Worm (Caenorhabditis elegans) whole organism, L2 larva: ENCODE measurements around the gene F33A8.7.

Source experiments
- C34F6.9 ChIP-seq: fragments of 150-350 bp; optimal IDR thresholded peaks from 2 replicates; lab custom pipeline; 2014; ENCODE audit warnings: missing biosample characterization, missing genetic modification characterization
- F13H6.1 ChIP-seq: sonication (generic microtip); optimal IDR thresholded peaks from 2 replicates; lab custom pipeline; 2016; ENCODE audit warnings: missing genetic modification characterization, missing compliant biosample characterization
- R02D3.7 ChIP-seq: fragments of 150-350 bp; optimal IDR thresholded peaks from 2 replicates; lab custom pipeline; 2014; ENCODE audit warnings: missing biosample characterization, missing genetic modification characterization
- Y55F3AM.14 ChIP-seq: fragments of 200-800 bp; sonication (Bioruptor generic); optimal IDR thresholded peaks from 2 replicates; lab custom pipeline; 2018; ENCODE audit warnings: mild to moderate bottlenecking, missing genetic modification characterization, missing compliant biosample characterization
- ama-1 ChIP-seq: fragments of 150-350 bp; optimal IDR thresholded peaks from 2 replicates; lab custom pipeline; 2018; ENCODE audit warnings: inconsistent platforms
- ceh-16 ChIP-seq: fragments of 150-350 bp; optimal IDR thresholded peaks from 2 replicates; lab custom pipeline; 2014; ENCODE audit warnings: missing biosample characterization, missing genetic modification characterization
- ceh-82 ChIP-seq: fragments of 150-350 bp; optimal IDR thresholded peaks from 2 replicates; lab custom pipeline; 2014; ENCODE audit warnings: missing biosample characterization, missing genetic modification characterization
- crh-2 ChIP-seq: sonication (generic microtip); optimal IDR thresholded peaks from 2 replicates; lab custom pipeline; 2017; ENCODE audit warnings: missing biosample characterization, missing genetic modification characterization
- egl-27 ChIP-seq: sonication (generic microtip); optimal IDR thresholded peaks from 3 replicates; lab custom pipeline; 2017; ENCODE audit warnings: missing biosample characterization, missing genetic modification reagents, missing genetic modification characterization
- fos-1 ChIP-seq: fragments of 150-350 bp; optimal IDR thresholded peaks from 2 replicates; lab custom pipeline; 2014; ENCODE audit warnings: missing biosample characterization, missing genetic modification characterization
- gmeb-1 ChIP-seq: fragments of 150-350 bp; optimal IDR thresholded peaks from 2 replicates; lab custom pipeline; 2014; ENCODE audit warnings: missing biosample characterization, missing genetic modification characterization
- lin-13 ChIP-seq: fragments of 150-350 bp; optimal IDR thresholded peaks from 2 replicates; lab custom pipeline; 2014; ENCODE audit warnings: missing biosample characterization, missing genetic modification reagents, missing genetic modification characterization
- lsy-2 ChIP-seq, 2 experiments: fragments of 150-350 bp in 1 of 2; sonication (generic microtip) in 1 of 2; optimal IDR thresholded peaks; 2 replicates each; lab custom pipeline; 2014 to 2017; ENCODE audit warnings: missing biosample characterization in 2 of 2, missing genetic modification characterization in 2 of 2
- mab-5 ChIP-seq: fragments of 150-350 bp; optimal IDR thresholded peaks from 2 replicates; lab custom pipeline; 2014; ENCODE audit warnings: missing biosample characterization, missing genetic modification characterization
- mbf-1 ChIP-seq: sonication (generic microtip); optimal IDR thresholded peaks from 2 replicates; lab custom pipeline; 2017; ENCODE audit warnings: missing biosample characterization, missing genetic modification characterization
- mdl-1 ChIP-seq, 2 experiments: fragments of 150-350 bp in 1 of 2; sonication (generic microtip) in 1 of 2; optimal IDR thresholded peaks; 2 replicates each; lab custom pipeline; 2017; ENCODE audit warnings: missing biosample characterization in 2 of 2, missing genetic modification characterization in 2 of 2
- nhr-10 ChIP-seq: sonication (generic microtip); optimal IDR thresholded peaks from 2 replicates; lab custom pipeline; 2017; ENCODE audit warnings: missing biosample characterization, missing genetic modification characterization
- nhr-11 ChIP-seq: fragments of 150-350 bp; optimal IDR thresholded peaks from 2 replicates; lab custom pipeline; 2014; ENCODE audit warnings: missing biosample characterization, missing genetic modification characterization
- nhr-12 ChIP-seq: fragments of 150-350 bp; optimal IDR thresholded peaks from 2 replicates; lab custom pipeline; 2014; ENCODE audit warnings: missing biosample characterization, missing genetic modification characterization
- nhr-21 ChIP-seq: fragments of 150-350 bp; optimal IDR thresholded peaks from 2 replicates; lab custom pipeline; 2014; ENCODE audit warnings: missing biosample characterization, missing genetic modification characterization
- nhr-237 ChIP-seq: fragments of 150-350 bp; optimal IDR thresholded peaks from 2 replicates; lab custom pipeline; 2014; ENCODE audit warnings: missing biosample characterization, missing genetic modification characterization
- nhr-25 ChIP-seq: fragments of 150-350 bp; sonication (generic microtip); optimal IDR thresholded peaks from 3 replicates; lab custom pipeline; 2014; ENCODE audit warnings: missing biosample characterization, missing genetic modification characterization
- nhr-77 ChIP-seq: fragments of 150-350 bp; optimal IDR thresholded peaks from 2 replicates; lab custom pipeline; 2014; ENCODE audit warnings: missing biosample characterization, missing genetic modification characterization
- peb-1 ChIP-seq: fragments of 150-350 bp; optimal IDR thresholded peaks from 2 replicates; lab custom pipeline; 2014; ENCODE audit warnings: missing biosample characterization, missing genetic modification characterization
- sem-4 ChIP-seq: fragments of 150-350 bp; optimal IDR thresholded peaks from 2 replicates; lab custom pipeline; 2014; ENCODE audit warnings: missing biosample characterization, missing genetic modification reagents, missing genetic modification characterization
- skn-1 ChIP-seq: sonication (generic microtip); optimal IDR thresholded peaks from 2 replicates; lab custom pipeline; 2017; ENCODE audit warnings: missing biosample characterization, missing genetic modification characterization
- sma-3 ChIP-seq: sonication (generic microtip); optimal IDR thresholded peaks from 2 replicates; lab custom pipeline; 2016; ENCODE audit warnings: missing genetic modification reagents, missing genetic modification characterization, missing compliant biosample characterization
- sma-9 ChIP-seq, 2 experiments: fragments of 150-350 bp in 1 of 2; sonication (generic microtip) in 1 of 2; optimal IDR thresholded peaks; 2 replicates each; lab custom pipeline; 2014 to 2016; ENCODE audit warnings: missing genetic modification characterization in 2 of 2, mild to moderate bottlenecking in 1 of 2, missing biosample characterization in 1 of 2, missing compliant biosample characterization in 1 of 2, missing genetic modification reagents in 1 of 2, moderate library complexity in 1 of 2
- snpc-4 ChIP-seq: fragments of 150-350 bp; optimal IDR thresholded peaks from 2 replicates; lab custom pipeline; 2014; ENCODE audit warnings: missing biosample characterization, missing genetic modification characterization
- unc-55 ChIP-seq: fragments of 150-350 bp; sonication (generic microtip); optimal IDR thresholded peaks from 3 replicates; lab custom pipeline; 2014; ENCODE audit warnings: missing biosample characterization, missing genetic modification reagents, missing genetic modification characterization
- unc-62 ChIP-seq: fragments of 150-350 bp; optimal IDR thresholded peaks from 2 replicates; lab custom pipeline; 2014; ENCODE audit warnings: missing biosample characterization, missing genetic modification reagents, missing genetic modification characterization
- zag-1 ChIP-seq: fragments of 150-350 bp; optimal IDR thresholded peaks from 2 replicates; lab custom pipeline; 2014; ENCODE audit warnings: missing biosample characterization, missing genetic modification characterization
- ztf-11 ChIP-seq: sonication (generic microtip); optimal IDR thresholded peaks from 2 replicates; lab custom pipeline; 2017; ENCODE audit warnings: missing biosample characterization, missing genetic modification characterization
- ztf-4 ChIP-seq: fragments of 150-350 bp; optimal IDR thresholded peaks from 2 replicates; lab custom pipeline; 2014; ENCODE audit warnings: missing biosample characterization, missing genetic modification characterization

Gene F33A8.7

ce11 chrII:11025566-11025965 is at the start of gene F33A8.7:
F33A8.7 (minus strand) TSS chrII:11025666.
- no peak for TF ChIP-seq crh-2 (tag; lab: Kevin White, UChicago)
- TF ChIP-seq mdl-1 (tag; optimal IDR thresholded peaks at IDR 0.05; lab: Kevin White, UChicago), result no peak
- no peak for TF ChIP-seq F13H6.1 (tag; lab: Kevin White, UChicago)
- no peak for TF ChIP-seq nhr-21
- no peak for TF ChIP-seq C34F6.9 (tag; lab: Kevin White, UChicago)
- no peak for TF ChIP-seq R02D3.7 (tag; lab: Kevin White, UChicago)
- no peak for TF ChIP-seq peb-1 (tag; lab: Kevin White, UChicago)
- TF ChIP-seq ztf-11 (tag; lab: Kevin White, UChicago), result no peak
- TF ChIP-seq egl-27 (tag; lab: Kevin White, UChicago), result no peak
- no peak for TF ChIP-seq Y55F3AM.14
- TF ChIP-seq mab-5 (tag; lab: Kevin White, UChicago), result no peak
- TF ChIP-seq lsy-2 (tag; optimal IDR thresholded peaks at IDR 0.05; lab: Kevin White, UChicago), result no peak
- TF ChIP-seq, all 48 proteins: peak for 0

- TF ChIP-seq nhr-11, result no peak
- no peak for TF ChIP-seq nhr-21
- TF ChIP-seq gmeb-1 (tag; lab: Kevin White, UChicago), result no peak
- no peak for TF ChIP-seq ceh-16 (tag; lab: Kevin White, UChicago)
- no peak for TF ChIP-seq ztf-4 (tag; lab: Kevin White, UChicago)
- TF ChIP-seq mbf-1 (tag; lab: Kevin White, UChicago), result no peak
- TF ChIP-seq nhr-237 (tag; lab: Kevin White, UChicago), result no peak
- TF ChIP-seq sma-9 (GFP tag; optimal IDR thresholded peaks at IDR 0.05; lab: Kevin White, UChicago), result no peak
- TF ChIP-seq sma-9 (tag; optimal IDR thresholded peaks at IDR 0.05; lab: Kevin White, UChicago), result no peak
- TF ChIP-seq Y55F3AM.14, result no peak
- no peak for TF ChIP-seq ama-1 (lab: Kevin White, UChicago)
- TF ChIP-seq fos-1 (tag; lab: Kevin White, UChicago), result no peak
- no peak for TF ChIP-seq unc-55 (GFP tag; lab: Kevin White, UChicago)
- TF ChIP-seq nhr-77, result no peak
- no peak for TF ChIP-seq lsy-2 (tag; optimal IDR thresholded peaks at IDR 0.05; lab: Kevin White, UChicago)
- no peak for TF ChIP-seq ceh-82 (tag; lab: Kevin White, UChicago)
Measured at ce11 chrII:11072565-11072964, 47.1 kb upstream of the F33A8.7 start.

ce11 chrII:11064191-11064695 is 38.8 kb upstream of the F33A8.7 start:
- no peak for TF ChIP-seq unc-55 (GFP tag; lab: Kevin White, UChicago)
- TF ChIP-seq nhr-25, result no peak
- TF ChIP-seq skn-1 (tag; lab: Kevin White, UChicago), result no peak
- no peak for TF ChIP-seq sem-4 (tag; lab: Kevin White, UChicago)
- no peak for TF ChIP-seq lin-13 (GFP tag; lab: Kevin White, UChicago)
- TF ChIP-seq peb-1 (tag; lab: Kevin White, UChicago), result no peak
- no peak for TF ChIP-seq unc-62 (GFP tag; lab: Kevin White, UChicago)
- TF ChIP-seq snpc-4, result no peak
- no peak for TF ChIP-seq R02D3.7 (tag; lab: Kevin White, UChicago)
- no peak for TF ChIP-seq nhr-12 (tag; lab: Kevin White, UChicago)
- TF ChIP-seq ceh-82 (tag; lab: Kevin White, UChicago), result no peak

- TF ChIP-seq zag-1 (tag; lab: Kevin White, UChicago) (no peak), nhr-25 (no peak), sma-3 (GFP tag; lab: Kevin White, UChicago) (peak; percentile 7), mab-5 (tag; lab: Kevin White, UChicago) (no peak)
Measured at ce11 chrII:11057256-11057655, 31.8 kb upstream of the F33A8.7 start.

- TF ChIP-seq F13H6.1 (tag; lab: Kevin White, UChicago) (no peak), ama-1 (lab: Kevin White, UChicago) (no peak), unc-55 (GFP tag; lab: Kevin White, UChicago) (no peak), nhr-10 (tag; lab: Kevin White, UChicago) (no peak), sma-3 (GFP tag; lab: Kevin White, UChicago) (no peak), Y55F3AM.14 (no peak), peb-1 (tag; lab: Kevin White, UChicago) (no peak), fos-1 (tag; lab: Kevin White, UChicago) (no peak)
Measured at ce11 chrII:11055223-11055622, 29.8 kb upstream of the F33A8.7 start, which contains the start of gene F45E10.2. F45E10.2 (minus strand) TSS chrII:11055323.
